Worm (Caenorhabditis elegans) whole organism, L3 larva: ENCODE results near the gene C25G4.3.

ENCODE experiments used
- ceh-82 ChIP-seq: fragments of 150-350 bp; optimal IDR thresholded peaks from 2 replicates; lab custom pipeline; 2014; ENCODE audit warnings: missing biosample characterization, missing genetic modification characterization
- jun-1 ChIP-seq: fragments of 150-350 bp; optimal IDR thresholded peaks from 2 replicates; lab custom pipeline; 2014; ENCODE audit warnings: missing biosample characterization, missing genetic modification reagents, missing genetic modification characterization
- mdl-1 ChIP-seq: fragments of 150-350 bp; optimal IDR thresholded peaks from 2 replicates; lab custom pipeline; 2014; ENCODE audit warnings: missing biosample characterization, missing genetic modification characterization
- nhr-77 ChIP-seq: fragments of 150-350 bp; optimal IDR thresholded peaks from 2 replicates; lab custom pipeline; 2014; ENCODE audit warnings: missing biosample characterization, missing genetic modification characterization
- pha-4 ChIP-seq: fragments of 150-350 bp; optimal IDR thresholded peaks from 2 replicates; lab custom pipeline; 2014; ENCODE audit warnings: missing biosample characterization, missing genetic modification reagents, missing genetic modification characterization
- unc-62 ChIP-seq: fragments of 150-350 bp; sonication (generic microtip); optimal IDR thresholded peaks from 4 replicates; lab custom pipeline; 2014; ENCODE audit warnings: missing biosample characterization, missing genetic modification reagents, missing genetic modification characterization

DNA sequence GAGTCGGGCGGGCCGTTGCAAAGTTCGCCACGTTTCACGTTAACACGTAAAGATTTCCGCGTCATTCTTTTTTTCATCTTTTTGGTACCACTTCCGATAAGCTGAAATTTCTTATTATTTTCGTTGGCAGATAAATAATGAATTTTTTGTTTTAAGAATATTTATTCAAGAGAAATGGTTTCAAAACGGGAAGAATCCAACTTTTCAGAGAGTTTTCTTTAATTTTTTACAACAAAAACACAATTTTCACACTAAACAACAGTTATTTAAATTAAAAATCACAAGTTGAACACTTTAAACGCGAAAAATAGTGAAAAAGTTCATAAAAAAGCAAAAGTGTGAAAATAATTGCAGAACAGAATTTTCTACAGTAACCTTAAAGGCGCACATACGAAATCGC is 8.4 kb upstream of the C25G4.3 start, which contains the start of gene spe-44:
- no peak for TF ChIP-seq jun-1 (tag; lab: Kevin White, UChicago)
- no peak for TF ChIP-seq mdl-1 (tag; lab: Kevin White, UChicago)
- TF ChIP-seq unc-62 (GFP tag; lab: Kevin White, UChicago) = no peak
- TF ChIP-seq ceh-82 (tag; lab: Kevin White, UChicago) = no peak
- no peak for TF ChIP-seq pha-4 (tag; lab: Kevin White, UChicago)
- TF ChIP-seq nhr-77 (tag; lab: Kevin White, UChicago) = no peak
